Worm (Caenorhabditis elegans) whole organism, L2 larva: ENCODE data around the gene smcr-8.

Source experiments
- Y55F3AM.14 ChIP-seq: fragments of 200-800 bp; sonication (Bioruptor generic); optimal IDR thresholded peaks from 2 replicates; lab custom pipeline; 2018; ENCODE audit warnings: mild to moderate bottlenecking, missing genetic modification characterization, missing compliant biosample characterization
- alr-1 ChIP-seq: fragments of 150-350 bp; optimal IDR thresholded peaks from 2 replicates; lab custom pipeline; 2014; ENCODE audit warnings: missing biosample characterization, missing genetic modification characterization
- aly-2 ChIP-seq: fragments of 150-350 bp; optimal IDR thresholded peaks from 2 replicates; lab custom pipeline; 2014; ENCODE audit warnings: missing biosample characterization, missing genetic modification characterization
- ceh-82 ChIP-seq: fragments of 150-350 bp; optimal IDR thresholded peaks from 2 replicates; lab custom pipeline; 2014; ENCODE audit warnings: missing biosample characterization, missing genetic modification characterization
- egl-27 ChIP-seq: sonication (generic microtip); optimal IDR thresholded peaks from 3 replicates; lab custom pipeline; 2017; ENCODE audit warnings: missing biosample characterization, missing genetic modification reagents, missing genetic modification characterization
- lin-11 ChIP-seq: fragments of 150-350 bp; sonication (generic microtip); optimal IDR thresholded peaks from 2 replicates; lab custom pipeline; 2014; ENCODE audit warnings: missing biosample characterization, missing genetic modification characterization, inconsistent platforms, mixed read lengths
- lin-13 ChIP-seq: fragments of 150-350 bp; optimal IDR thresholded peaks from 2 replicates; lab custom pipeline; 2014; ENCODE audit warnings: missing biosample characterization, missing genetic modification reagents, missing genetic modification characterization
- mab-5 ChIP-seq: fragments of 150-350 bp; optimal IDR thresholded peaks from 2 replicates; lab custom pipeline; 2014; ENCODE audit warnings: missing biosample characterization, missing genetic modification characterization
- mdl-1 ChIP-seq, 2 experiments: fragments of 150-350 bp in 1 of 2; sonication (generic microtip) in 1 of 2; optimal IDR thresholded peaks; 2 replicates each; lab custom pipeline; 2017; ENCODE audit warnings: missing biosample characterization in 2 of 2, missing genetic modification characterization in 2 of 2
- nhr-11 ChIP-seq: fragments of 150-350 bp; optimal IDR thresholded peaks from 2 replicates; lab custom pipeline; 2014; ENCODE audit warnings: missing biosample characterization, missing genetic modification characterization
- nhr-237 ChIP-seq: fragments of 150-350 bp; optimal IDR thresholded peaks from 2 replicates; lab custom pipeline; 2014; ENCODE audit warnings: missing biosample characterization, missing genetic modification characterization
- nhr-77 ChIP-seq: fragments of 150-350 bp; optimal IDR thresholded peaks from 2 replicates; lab custom pipeline; 2014; ENCODE audit warnings: missing biosample characterization, missing genetic modification characterization
- sma-3 ChIP-seq: sonication (generic microtip); optimal IDR thresholded peaks from 2 replicates; lab custom pipeline; 2016; ENCODE audit warnings: missing genetic modification reagents, missing genetic modification characterization, missing compliant biosample characterization
- unc-62 ChIP-seq: fragments of 150-350 bp; optimal IDR thresholded peaks from 2 replicates; lab custom pipeline; 2014; ENCODE audit warnings: missing biosample characterization, missing genetic modification reagents, missing genetic modification characterization

ce11 chrIII:5022964-5023363 lies 23.8 kb downstream of the smcr-8 start, which contains the start of gene R144.13:
- no peak for TF ChIP-seq nhr-237 (tag; lab: Kevin White, UChicago)
- no peak for TF ChIP-seq mab-5
- TF ChIP-seq egl-27 (tag; lab: Kevin White, UChicago) = no peak
- no peak for TF ChIP-seq alr-1 (tag; lab: Kevin White, UChicago)
- no peak for TF ChIP-seq Y55F3AM.14 (GFP tag; lab: Kevin White, UChicago)
- no peak for TF ChIP-seq sma-3 (GFP tag; lab: Kevin White, UChicago)
- no peak for TF ChIP-seq ceh-82
- no peak for TF ChIP-seq nhr-11
- TF ChIP-seq nhr-77 = no peak
- TF ChIP-seq lin-11 (tag; lab: Kevin White, UChicago) = no peak
- no peak for TF ChIP-seq mdl-1 (tag; optimal IDR thresholded peaks at IDR 0.05; lab: Kevin White, UChicago)
- no peak for TF ChIP-seq lin-13 (GFP tag; lab: Kevin White, UChicago)
- no peak for TF ChIP-seq aly-2 (tag; lab: Kevin White, UChicago)
- TF ChIP-seq unc-62 (GFP tag; lab: Kevin White, UChicago) = no peak
